Worm (Caenorhabditis elegans): ENCODE data around the gene C15C8.4.

DNA sequence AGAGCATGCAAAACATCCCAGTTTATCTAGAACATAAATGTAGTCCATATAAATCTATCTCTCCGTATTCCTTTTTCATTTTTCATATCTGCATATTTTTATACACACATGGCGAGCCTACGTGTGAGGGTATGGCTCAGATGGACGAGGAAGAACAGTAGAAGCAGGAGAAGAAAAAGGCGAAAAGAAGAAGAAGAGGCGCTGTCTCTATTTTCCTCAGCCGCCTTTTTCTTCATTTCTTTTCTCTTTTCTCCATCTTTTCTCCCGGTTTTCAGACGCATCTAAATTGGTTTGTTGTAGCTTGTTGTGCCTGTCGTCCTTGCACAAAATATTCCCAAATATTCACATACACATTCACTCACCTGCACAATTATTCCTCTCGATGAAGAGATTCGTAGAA, 51.3 kb downstream of the C15C8.4 start, which contains the start of gene K10C8.4:
- TF ChIP-seq nhr-11 (tag; optimal IDR thresholded peaks at IDR 0.05) = no peak
- TF ChIP-seq elt-2 (tag; optimal IDR thresholded peaks at IDR 0.05) = no peak
- TF ChIP-seq nfya-1 (tag; optimal IDR thresholded peaks at IDR 0.05) = no peak

Measured in whole organism, late embryonic.